Worm (Caenorhabditis elegans) whole organism, young adult: ENCODE measurements around the gene clec-178.

ENCODE experiments used
- F10E7.11 ChIP-seq: sonication (generic microtip); optimal IDR thresholded peaks from 2 replicates; lab custom pipeline; 2017; ENCODE audit warnings: mild to moderate bottlenecking, missing genetic modification characterization, moderate library complexity, missing compliant biosample characterization
- F22D6.2 ChIP-seq: sonication (generic microtip); optimal IDR thresholded peaks from 2 replicates; lab custom pipeline; 2016; ENCODE audit warnings: mild to moderate bottlenecking, missing genetic modification characterization, missing compliant biosample characterization
- F23B12.7 ChIP-seq: sonication (generic microtip); optimal IDR thresholded peaks from 2 replicates; lab custom pipeline; 2017; ENCODE audit warnings: missing genetic modification characterization, mild to moderate bottlenecking, missing compliant biosample characterization, antibody characterized with exemption, moderate library complexity; ENCODE audit not compliant: insufficient read depth
- F33H1.4 ChIP-seq: fragments of 200-800 bp; sonication (Bioruptor generic); IDR thresholded peaks from 2 replicates; pipeline ENCODE4 v1.3.6; 2022; ENCODE audit warnings: missing genetic modification reagents, missing genetic modification characterization, missing compliant biosample characterization
- F39B2.1 ChIP-seq: fragments of 200-800 bp; sonication (Bioruptor generic); IDR thresholded peaks from 2 replicates; pipeline ENCODE4 v1.3.6; 2022; ENCODE audit warnings: missing genetic modification reagents, missing genetic modification characterization, missing compliant biosample characterization
- F52B5.7 ChIP-seq: sonication (generic microtip); optimal IDR thresholded peaks from 2 replicates; lab custom pipeline; 2016; ENCODE audit warnings: mild to moderate bottlenecking, missing genetic modification characterization, missing compliant biosample characterization
- F57C9.4 ChIP-seq: sonication (generic microtip); optimal IDR thresholded peaks from 2 replicates; lab custom pipeline; 2017; ENCODE audit warnings: mild to moderate bottlenecking, missing genetic modification characterization, missing compliant biosample characterization
- K11D2.4 ChIP-seq: fragments of 200-800 bp; sonication (Bioruptor generic); IDR thresholded peaks from 2 replicates; pipeline ENCODE4 v1.3.6; 2022; ENCODE audit warnings: missing genetic modification reagents, missing genetic modification characterization, missing compliant biosample characterization
- K12H6.12 ChIP-seq: fragments of 200-800 bp; sonication (Bioruptor generic); optimal IDR thresholded peaks from 2 replicates; lab custom pipeline; 2018; ENCODE audit warnings: mild to moderate bottlenecking, missing genetic modification characterization, missing compliant biosample characterization
- T07F8.4 ChIP-seq: sonication (generic microtip); optimal IDR thresholded peaks from 2 replicates; lab custom pipeline; 2016; ENCODE audit warnings: mild to moderate bottlenecking, missing genetic modification characterization, moderate library complexity, missing compliant biosample characterization
- Y79H2A.3 ChIP-seq: fragments of 200-800 bp; sonication (Bioruptor generic); conservative IDR thresholded peaks from 2 replicates; pipeline ENCODE4 v1.3.6; 2022; ENCODE audit warnings: missing genetic modification reagents, missing genetic modification characterization, missing compliant biosample characterization
- ccch-3 ChIP-seq: fragments of 200-800 bp; sonication (Bioruptor generic); optimal IDR thresholded peaks from 2 replicates; lab custom pipeline; 2018; ENCODE audit warnings: mild to moderate bottlenecking, missing genetic modification characterization, missing compliant biosample characterization
- chd-7 ChIP-seq: sonication (generic microtip); optimal IDR thresholded peaks from 2 replicates; lab custom pipeline; 2016; ENCODE audit warnings: mild to moderate bottlenecking, missing genetic modification characterization, moderate library complexity, missing compliant biosample characterization
- die-1 ChIP-seq: sonication (generic microtip); optimal IDR thresholded peaks from 2 replicates; lab custom pipeline; 2016; ENCODE audit warnings: missing genotype, mild to moderate bottlenecking, missing genetic modification characterization, missing compliant biosample characterization
- dox-1 ChIP-seq: fragments of 200-800 bp; sonication (Bioruptor generic); IDR thresholded peaks from 2 replicates; pipeline ENCODE4 v1.3.6; 2022; ENCODE audit warnings: missing genetic modification reagents, missing genetic modification characterization, missing compliant biosample characterization
- egrh-3 ChIP-seq: fragments of 200-800 bp; sonication (Bioruptor generic); IDR thresholded peaks from 2 replicates; pipeline ENCODE4 v1.3.6; 2022; ENCODE audit warnings: missing genetic modification reagents, missing genetic modification characterization, missing compliant biosample characterization
- hlh-12 ChIP-seq: sonication (generic microtip); optimal IDR thresholded peaks from 2 replicates; lab custom pipeline; 2016; ENCODE audit warnings: missing genetic modification characterization, missing compliant biosample characterization
- hlh-26 ChIP-seq: fragments of 200-800 bp; sonication (Bioruptor generic); conservative IDR thresholded peaks from 2 replicates; pipeline ENCODE4 v1.3.6; 2022; ENCODE audit warnings: missing genetic modification reagents, missing genetic modification characterization, missing compliant biosample characterization
- hsf-1 ChIP-seq: fragments of 200-800 bp; sonication (Bioruptor generic); IDR thresholded peaks from 2 replicates; pipeline ENCODE4 v1.3.6; 2022; ENCODE audit warnings: missing genetic modification reagents, missing genetic modification characterization, missing compliant biosample characterization
- let-526 ChIP-seq: fragments of 200-800 bp; sonication (Bioruptor generic); IDR thresholded peaks from 2 replicates; pipeline ENCODE4 v1.3.6; 2022; ENCODE audit warnings: missing genetic modification reagents, missing genetic modification characterization, missing compliant biosample characterization
- lin-35 ChIP-seq, 3 experiments: fragments of 150-350 bp in 2 of 3; sonication (generic microtip) in 1 of 3; optimal IDR thresholded peaks; 2 replicates each; lab custom pipeline; 2014 to 2018; ENCODE audit warnings: missing biosample characterization in 3 of 3, missing genetic modification characterization in 3 of 3, missing genetic modification reagents in 3 of 3
- lin-40 ChIP-seq: sonication (generic microtip); optimal IDR thresholded peaks from 2 replicates; lab custom pipeline; 2016; ENCODE audit warnings: missing genetic modification characterization, mild to moderate bottlenecking, missing compliant biosample characterization, missing genotype, missing genetic modification reagents
- lsy-27 ChIP-seq: sonication (generic microtip); optimal IDR thresholded peaks from 2 replicates; lab custom pipeline; 2017; ENCODE audit warnings: missing genetic modification characterization, mild to moderate bottlenecking, missing compliant biosample characterization, antibody characterized with exemption, missing genotype, borderline replicate concordance; ENCODE audit not compliant: insufficient read depth
- mel-28 ChIP-seq: sonication (generic microtip); optimal IDR thresholded peaks from 2 replicates; lab custom pipeline; 2016; ENCODE audit warnings: borderline replicate concordance, mild to moderate bottlenecking, missing genetic modification characterization, missing compliant biosample characterization
- nhr-179 ChIP-seq: sonication (generic microtip); optimal IDR thresholded peaks from 2 replicates; lab custom pipeline; 2016; ENCODE audit warnings: mild to moderate bottlenecking, missing genetic modification characterization, missing compliant biosample characterization
- nhr-80 ChIP-seq: sonication (generic microtip); optimal IDR thresholded peaks from 2 replicates; lab custom pipeline; 2016; ENCODE audit warnings: missing genetic modification characterization, missing compliant biosample characterization
- rpc-1 ChIP-seq, 2 experiments: fragments of 150-350 bp in 1 of 2; sonication (generic microtip) in 1 of 2; optimal IDR thresholded peaks; 2 replicates each; lab custom pipeline; 2014 to 2018; ENCODE audit warnings: missing biosample characterization in 1 of 2, missing genetic modification characterization in 1 of 2, missing genetic modification reagents in 1 of 2, missing genotype in 1 of 2
- sdz-38 ChIP-seq: sonication (generic microtip); optimal IDR thresholded peaks from 2 replicates; lab custom pipeline; 2016; ENCODE audit warnings: missing genotype, missing genetic modification characterization, missing compliant biosample characterization
- sea-2 ChIP-seq: fragments of 200-800 bp; sonication (Bioruptor generic); IDR thresholded peaks from 2 replicates; pipeline ENCODE4 v1.3.6; 2022; ENCODE audit warnings: missing genetic modification characterization, missing compliant biosample characterization
- snpc-1.1 ChIP-seq: sonication (generic microtip); optimal IDR thresholded peaks from 2 replicates; lab custom pipeline; 2017; ENCODE audit warnings: missing genetic modification characterization, mild to moderate bottlenecking, missing compliant biosample characterization, antibody characterized with exemption, moderate library complexity, missing genotype, missing genetic modification reagents; ENCODE audit not compliant: insufficient read depth
- tbx-9 ChIP-seq: sonication (generic microtip); optimal IDR thresholded peaks from 2 replicates; lab custom pipeline; 2016; ENCODE audit warnings: borderline replicate concordance, missing genetic modification characterization, inconsistent platforms, missing compliant biosample characterization
- unc-62 ChIP-seq: fragments of 150-350 bp; optimal IDR thresholded peaks from 2 replicates; lab custom pipeline; 2014; ENCODE audit warnings: missing biosample characterization, missing genetic modification reagents, missing genetic modification characterization
- xnd-1 ChIP-seq: sonication (generic microtip); optimal IDR thresholded peaks from 2 replicates; lab custom pipeline; 2016; ENCODE audit warnings: missing genotype, missing genetic modification reagents, missing genetic modification characterization, missing compliant biosample characterization
- zim-3 ChIP-seq: sonication (generic microtip); optimal IDR thresholded peaks from 2 replicates; lab custom pipeline; 2017; ENCODE audit warnings: mild to moderate bottlenecking, missing genetic modification characterization, moderate library complexity, missing compliant biosample characterization
- ztf-28 ChIP-seq: fragments of 200-800 bp; sonication (Bioruptor generic); IDR thresholded peaks from 2 replicates; pipeline ENCODE4 v1.3.6; 2022; ENCODE audit warnings: missing genetic modification reagents, missing genetic modification characterization, missing compliant biosample characterization
- ztf-3 ChIP-seq: fragments of 200-800 bp; sonication (Bioruptor generic); optimal IDR thresholded peaks from 2 replicates; lab custom pipeline; 2018; ENCODE audit warnings: mild to moderate bottlenecking, missing genetic modification characterization, missing compliant biosample characterization
- ztf-6 ChIP-seq: fragments of 200-800 bp; sonication (Bioruptor generic); IDR thresholded peaks from 2 replicates; pipeline ENCODE4 v1.3.6; 2022; ENCODE audit warnings: missing genetic modification reagents, missing genetic modification characterization, missing compliant biosample characterization

Gene clec-178

DNA sequence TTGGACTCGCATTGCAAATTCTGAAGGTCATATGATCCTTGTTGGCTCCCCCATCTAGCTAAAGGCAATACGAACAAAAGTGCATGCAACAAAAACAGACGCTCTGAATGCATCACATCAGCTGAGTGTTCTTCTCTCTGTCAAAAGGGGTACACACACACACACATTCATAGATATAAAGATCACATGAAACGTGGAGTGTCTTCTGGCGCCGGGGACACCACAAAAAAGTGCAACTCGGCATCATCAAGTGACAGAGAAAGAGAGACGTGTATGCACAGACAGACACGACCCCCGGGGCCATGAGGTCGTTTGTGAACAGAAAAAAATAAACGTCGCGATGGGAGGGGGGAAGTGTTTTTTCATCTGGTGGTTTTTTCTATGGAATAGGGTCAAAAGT is 46.4 kb upstream of the clec-178 start (continued):
- TF ChIP-seq F52B5.7 (tag; lab: Kevin White, UChicago) (peak; percentile 60), nhr-179 (tag; lab: Kevin White, UChicago) (no peak), rpc-1 (optimal IDR thresholded peaks at IDR 0.05; lab: Kevin White, UChicago) (no peak), rpc-1 (tag; optimal IDR thresholded peaks at IDR 0.05; lab: Kevin White, UChicago) (no peak), K11D2.4 (GFP tag; lab: Robert Waterston, UW) (peak; percentile 70; the same call in 1 of the 2 replicates), ztf-3 (GFP tag; lab: Kevin White, UChicago) (no peak), lin-40 (tag; lab: Kevin White, UChicago) (peak; percentile 54), lin-35 (GFP tag; optimal IDR thresholded peaks at IDR 0.05; lab: Kevin White, UChicago) (peak in 1 of 3 experiments; percentile 3), K12H6.12 (peak; percentile 93), zim-3 (tag; lab: Kevin White, UChicago) (no peak), F57C9.4 (tag; lab: Kevin White, UChicago) (no peak), hlh-12 (no peak), mel-28 (tag; lab: Kevin White, UChicago) (no peak), ztf-28 (no peak), xnd-1 (tag; lab: Kevin White, UChicago) (no peak), chd-7 (tag; lab: Kevin White, UChicago) (peak; percentile 78), F23B12.7 (tag; lab: Kevin White, UChicago) (peak; percentile 1), hlh-26 (GFP tag; lab: Robert Waterston, UW) (no peak), die-1 (tag; lab: Kevin White, UChicago) (no peak), ztf-6 (GFP tag; lab: Robert Waterston, UW) (no peak), tbx-9 (tag; lab: Kevin White, UChicago) (no peak), snpc-1.1 (tag; lab: Kevin White, UChicago) (no peak), lsy-27 (tag; lab: Kevin White, UChicago) (no peak)
- TF ChIP-seq, all 124 proteins: peak for 31

DNA sequence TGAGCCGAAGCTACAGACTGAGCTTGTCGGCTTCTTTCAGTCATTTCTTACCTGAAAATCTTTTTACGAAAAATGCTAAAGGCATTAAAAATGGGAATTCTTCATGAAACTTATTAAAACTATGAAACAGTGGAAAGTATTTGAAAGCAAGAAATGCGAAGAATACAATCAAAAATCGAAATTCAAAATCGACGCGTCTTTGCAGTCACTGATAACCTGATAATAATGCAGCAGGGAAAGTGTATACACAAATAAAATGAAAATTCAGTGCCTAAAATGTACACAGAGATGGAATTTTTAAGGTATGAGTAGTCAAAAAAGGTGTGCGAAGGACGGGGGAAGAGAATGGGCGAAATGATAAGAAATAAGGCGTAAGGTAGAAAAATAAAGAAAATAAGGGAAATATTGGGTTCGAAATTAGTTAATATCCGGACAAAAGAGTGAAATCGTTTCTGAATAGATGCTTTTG is 39.2 kb upstream of the clec-178 start, which contains the start of gene C39H7.4:
Gene C39H7.4, minus strand, starts transcription at position 51 of the 469 bp plus-strand sequence.
- peak; percentile 89 for TF ChIP-seq nhr-80 (tag; lab: Kevin White, UChicago)
- TF ChIP-seq T07F8.4: no peak

DNA sequence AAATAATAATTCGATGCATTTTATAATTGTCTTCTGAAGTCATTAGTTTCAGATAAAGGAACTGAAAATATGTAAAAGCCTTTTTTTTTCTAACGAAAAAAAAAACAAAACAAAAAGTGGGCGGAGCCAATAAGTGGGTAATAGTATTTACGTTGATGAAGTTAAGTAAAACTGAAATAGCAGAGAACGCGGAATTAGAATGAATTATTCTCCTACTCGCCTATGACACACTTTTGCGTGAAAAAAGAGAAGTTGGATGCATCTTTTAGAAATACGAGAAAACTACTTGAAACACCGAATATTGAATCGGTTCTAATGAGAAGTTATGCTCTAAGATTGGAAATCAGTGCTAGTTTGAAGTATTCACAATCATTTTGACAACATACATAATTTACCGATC is 34.1 kb upstream of the clec-178 start, which contains the start of gene srsx-16:
Gene srsx-16, minus strand, starts transcription at position 101 of the 400 bp plus-strand sequence.
- TF ChIP-seq mel-28 (tag; lab: Kevin White, UChicago): no peak
- no peak for TF ChIP-seq unc-62 (GFP tag; lab: Kevin White, UChicago)
- no peak for TF ChIP-seq F33H1.4 (GFP tag; lab: Robert Waterston, UW)
- TF ChIP-seq F22D6.2 (tag; lab: Kevin White, UChicago): no peak
- TF ChIP-seq Y79H2A.3 (GFP tag; lab: Robert Waterston, UW): no peak
- TF ChIP-seq F10E7.11: no peak
- no peak for TF ChIP-seq sea-2
- TF ChIP-seq egrh-3 (GFP tag; lab: Robert Waterston, UW): no peak
- TF ChIP-seq sdz-38: no peak
- no peak for TF ChIP-seq ccch-3 (GFP tag; lab: Kevin White, UChicago)
- no peak for TF ChIP-seq dox-1 (GFP tag; lab: Robert Waterston, UW)
- no peak for TF ChIP-seq let-526 (GFP tag; lab: Robert Waterston, UW)
- TF ChIP-seq hsf-1 (GFP tag; lab: Robert Waterston, UW): no peak
- no peak for TF ChIP-seq F39B2.1 (GFP tag; lab: Robert Waterston, UW)
